Worm (Caenorhabditis elegans): Measurements from ENCODE around the gene C03B1.13.

ce11 chrX:6323129-6323528, 14.7 kb downstream of the C03B1.13 start, which contains the start of gene col-167:
- no peak for TF ChIP-seq nhr-77 (tag; optimal IDR thresholded peaks at IDR 0.05)
- no peak for TF ChIP-seq dmd-4 (tag; optimal IDR thresholded peaks at IDR 0.05)
- no peak for TF ChIP-seq unc-62 (GFP tag; optimal IDR thresholded peaks at IDR 0.05)
- TF ChIP-seq ceh-82 (tag; optimal IDR thresholded peaks at IDR 0.05) = no peak
- TF ChIP-seq lsy-2 (tag; optimal IDR thresholded peaks at IDR 0.05) = no peak
- TF ChIP-seq R02D3.7 (tag; optimal IDR thresholded peaks at IDR 0.05) = no peak
- TF ChIP-seq unc-39 (tag; optimal IDR thresholded peaks at IDR 0.05) = no peak
- no peak for TF ChIP-seq zag-1 (tag; optimal IDR thresholded peaks at IDR 0.05)

Measured in whole organism, L2 larva.